Worm (Caenorhabditis elegans) whole organism, L4 larva: Measurements from ENCODE around the gene C25G6.4.

ENCODE experiments used
- T26A8.4 ChIP-seq: fragments of 200-800 bp; sonication (Bioruptor generic); IDR thresholded peaks from 2 replicates; pipeline ENCODE4 v1.3.6; 2022; ENCODE audit warnings: missing genetic modification characterization, missing compliant biosample characterization
- Y105C5A.15 ChIP-seq: fragments of 200-800 bp; sonication (Bioruptor generic); IDR thresholded peaks from 2 replicates; pipeline ENCODE4 v1.3.6; 2022; ENCODE audit warnings: missing genetic modification characterization, missing compliant biosample characterization
- Y75B8A.6 ChIP-seq: fragments of 200-800 bp; sonication (Bioruptor generic); IDR thresholded peaks from 2 replicates; pipeline ENCODE4 v1.3.6; 2022; ENCODE audit warnings: missing genetic modification reagents, missing genetic modification characterization, missing compliant biosample characterization
- ZK337.2 ChIP-seq: fragments of 200-800 bp; sonication (Bioruptor generic); IDR thresholded peaks from 2 replicates; pipeline ENCODE4 v1.3.6; 2022; ENCODE audit warnings: missing genetic modification reagents, missing genetic modification characterization, missing compliant biosample characterization
- aha-1 ChIP-seq: fragments of 150-350 bp; peaks from one replicate; lab custom pipeline; 2014; ENCODE audit warnings: missing biosample characterization, missing genetic modification characterization
- ceh-20 ChIP-seq: fragments of 200-800 bp; sonication (Bioruptor generic); IDR thresholded peaks from 2 replicates; pipeline ENCODE4 v1.3.6; 2022; ENCODE audit warnings: missing genetic modification reagents, missing genetic modification characterization, missing compliant biosample characterization
- daf-16 ChIP-seq, 3 experiments: sonication (generic microtip); optimal IDR thresholded peaks; 2 replicates each; lab custom pipeline; 2016 to 2017; ENCODE audit warnings: missing genetic modification characterization in 3 of 3, missing genetic modification reagents in 3 of 3, mild to moderate bottlenecking in 2 of 3, missing compliant biosample characterization in 2 of 3, missing biosample characterization in 1 of 3, moderate library complexity in 1 of 3
- daf-8 ChIP-seq: fragments of 200-800 bp; sonication (Bioruptor generic); IDR thresholded peaks from 2 replicates; pipeline ENCODE4 v1.3.6; 2022; ENCODE audit warnings: missing genetic modification characterization, missing compliant biosample characterization
- dmd-6 ChIP-seq: fragments of 200-800 bp; sonication (Bioruptor generic); IDR thresholded peaks from 2 replicates; pipeline ENCODE4 v1.3.6; 2022; ENCODE audit warnings: missing genetic modification reagents, missing genetic modification characterization, missing compliant biosample characterization
- dpl-1 ChIP-seq: fragments of 150-350 bp; optimal IDR thresholded peaks from 2 replicates; lab custom pipeline; 2014; ENCODE audit warnings: missing biosample characterization, missing genetic modification reagents, missing genetic modification characterization
- dve-1 ChIP-seq: sonication (generic microtip); optimal IDR thresholded peaks from 2 replicates; lab custom pipeline; 2017; ENCODE audit warnings: antibody characterized with exemption, mild to moderate bottlenecking, missing genetic modification characterization, missing compliant biosample characterization; ENCODE audit not compliant: insufficient read depth
- fos-1 ChIP-seq: fragments of 150-350 bp; optimal IDR thresholded peaks from 2 replicates; lab custom pipeline; 2014; ENCODE audit warnings: missing biosample characterization, missing genetic modification characterization
- gei-8 ChIP-seq: fragments of 200-800 bp; sonication (Bioruptor generic); optimal IDR thresholded peaks from 2 replicates; lab custom pipeline; 2018; ENCODE audit warnings: mild to moderate bottlenecking, missing genetic modification characterization, missing compliant biosample characterization
- hlh-11 ChIP-seq: fragments of 200-800 bp; sonication (Bioruptor generic); optimal IDR thresholded peaks from 2 replicates; lab custom pipeline; 2018; ENCODE audit warnings: mild to moderate bottlenecking, missing genetic modification characterization, missing compliant biosample characterization
- hlh-30 ChIP-seq: sonication (generic microtip); optimal IDR thresholded peaks from 2 replicates; lab custom pipeline; 2017; ENCODE audit warnings: antibody characterized with exemption, mild to moderate bottlenecking, missing genetic modification characterization, missing compliant biosample characterization; ENCODE audit not compliant: insufficient read depth
- lim-7 ChIP-seq: fragments of 200-800 bp; sonication (Bioruptor generic); IDR thresholded peaks from 2 replicates; pipeline ENCODE4 v1.3.6; 2022; ENCODE audit warnings: missing genetic modification characterization, missing compliant biosample characterization
- lin-39 ChIP-seq: fragments of 150-350 bp; optimal IDR thresholded peaks from 2 replicates; lab custom pipeline; 2014; ENCODE audit warnings: missing biosample characterization, missing genetic modification reagents, missing genetic modification characterization
- lsy-2 ChIP-seq, 2 experiments: fragments of 150-350 bp in 1 of 2; sonication (generic microtip) in 1 of 2; optimal IDR thresholded peaks; 2 replicates each; lab custom pipeline; 2014 to 2017; ENCODE audit warnings: missing biosample characterization in 2 of 2, missing genetic modification characterization in 2 of 2
- mdt-29 ChIP-seq: fragments of 200-800 bp; sonication (Bioruptor generic); IDR thresholded peaks from 2 replicates; pipeline ENCODE4 v1.3.6; 2022; ENCODE audit warnings: missing genetic modification reagents, missing genetic modification characterization, missing compliant biosample characterization
- mep-1 ChIP-seq: fragments of 150-350 bp; sonication (generic microtip); optimal IDR thresholded peaks from 3 replicates; lab custom pipeline; 2014; ENCODE audit warnings: missing biosample characterization, missing genetic modification characterization
- mxl-2 ChIP-seq: fragments of 200-800 bp; sonication (Bioruptor generic); conservative IDR thresholded peaks from 2 replicates; pipeline ENCODE4 v1.3.6; 2022; ENCODE audit warnings: missing genetic modification reagents, missing genetic modification characterization, missing compliant biosample characterization
- nhr-10 ChIP-seq: fragments of 150-350 bp; optimal IDR thresholded peaks from 2 replicates; lab custom pipeline; 2014; ENCODE audit warnings: missing biosample characterization, missing genetic modification characterization
- nhr-11 ChIP-seq: fragments of 150-350 bp; optimal IDR thresholded peaks from 2 replicates; lab custom pipeline; 2014; ENCODE audit warnings: missing biosample characterization, missing genetic modification characterization
- nhr-111 ChIP-seq: fragments of 200-800 bp; sonication (Bioruptor generic); optimal IDR thresholded peaks from 2 replicates; lab custom pipeline; 2018; ENCODE audit warnings: mild to moderate bottlenecking, missing genetic modification characterization, missing compliant biosample characterization
- nhr-41 ChIP-seq: fragments of 200-800 bp; sonication (Bioruptor generic); IDR thresholded peaks from 2 replicates; pipeline ENCODE4 v1.3.6; 2022; ENCODE audit warnings: missing genetic modification reagents, missing genetic modification characterization, missing compliant biosample characterization
- nhr-48 ChIP-seq: sonication (generic microtip); optimal IDR thresholded peaks from 2 replicates; lab custom pipeline; 2016; ENCODE audit warnings: mild to moderate bottlenecking, missing genetic modification characterization, missing compliant biosample characterization
- nhr-6 ChIP-seq: fragments of 150-350 bp; optimal IDR thresholded peaks from 2 replicates; lab custom pipeline; 2014; ENCODE audit warnings: missing biosample characterization, missing genetic modification characterization
- nhr-77 ChIP-seq: fragments of 150-350 bp; optimal IDR thresholded peaks from 2 replicates; lab custom pipeline; 2014; ENCODE audit warnings: missing biosample characterization, missing genetic modification characterization
- pha-4 ChIP-seq, 2 experiments: fragments of 150-350 bp in 1 of 2; fragments of 200-800 bp in 1 of 2; sonication (Bioruptor generic) in 1 of 2; IDR thresholded peaks in 1 of 2; optimal IDR thresholded peaks in 1 of 2; 2 replicates each; pipeline versions ENCODE4 v1.3.6 to Lab custom; 2014 to 2022; ENCODE audit warnings: missing genetic modification characterization in 2 of 2, missing genetic modification reagents in 2 of 2, missing biosample characterization in 1 of 2, missing compliant biosample characterization in 1 of 2
- php-3 ChIP-seq: fragments of 200-800 bp; sonication (Bioruptor generic); IDR thresholded peaks from 2 replicates; pipeline ENCODE4 v1.3.6; 2022; ENCODE audit warnings: missing genetic modification reagents, missing genetic modification characterization, missing compliant biosample characterization
- pqm-1 ChIP-seq: sonication (generic microtip); optimal IDR thresholded peaks from 2 replicates; lab custom pipeline; 2017; ENCODE audit warnings: missing biosample characterization, missing genetic modification characterization
- skn-1 ChIP-seq: fragments of 150-350 bp; optimal IDR thresholded peaks from 2 replicates; lab custom pipeline; 2014; ENCODE audit warnings: missing biosample characterization, missing genetic modification characterization
- spr-1 ChIP-seq: sonication (generic microtip); optimal IDR thresholded peaks from 2 replicates; lab custom pipeline; 2016; ENCODE audit warnings: mild to moderate bottlenecking, missing genetic modification characterization, missing compliant biosample characterization
- tra-1 ChIP-seq: fragments of 200-800 bp; sonication (Bioruptor generic); IDR thresholded peaks from 2 replicates; pipeline ENCODE4 v1.3.6; 2022; ENCODE audit warnings: missing genetic modification reagents, missing genetic modification characterization, missing compliant biosample characterization
- unc-39 ChIP-seq: sonication (generic microtip); optimal IDR thresholded peaks from 2 replicates; lab custom pipeline; 2017; ENCODE audit warnings: missing biosample characterization, missing genetic modification characterization
- unc-62 ChIP-seq, 3 experiments: fragments of 150-350 bp in 1 of 3; sonication (generic microtip); optimal IDR thresholded peaks in 2 of 3; peaks in 1 of 3; 1 replicate in 1 of 3; 2 replicates in 2 of 3; lab custom pipeline; 2014 to 2017; ENCODE audit warnings: missing biosample characterization in 3 of 3, missing genetic modification characterization in 3 of 3, missing genetic modification reagents in 3 of 3, missing genotype in 1 of 3
- vab-7 ChIP-seq: fragments of 200-800 bp; sonication (Bioruptor generic); IDR thresholded peaks from 2 replicates; pipeline ENCODE4 v1.3.6; 2022; ENCODE audit warnings: missing genetic modification reagents, missing genetic modification characterization, missing compliant biosample characterization

The C25G6.4 gene

DNA sequence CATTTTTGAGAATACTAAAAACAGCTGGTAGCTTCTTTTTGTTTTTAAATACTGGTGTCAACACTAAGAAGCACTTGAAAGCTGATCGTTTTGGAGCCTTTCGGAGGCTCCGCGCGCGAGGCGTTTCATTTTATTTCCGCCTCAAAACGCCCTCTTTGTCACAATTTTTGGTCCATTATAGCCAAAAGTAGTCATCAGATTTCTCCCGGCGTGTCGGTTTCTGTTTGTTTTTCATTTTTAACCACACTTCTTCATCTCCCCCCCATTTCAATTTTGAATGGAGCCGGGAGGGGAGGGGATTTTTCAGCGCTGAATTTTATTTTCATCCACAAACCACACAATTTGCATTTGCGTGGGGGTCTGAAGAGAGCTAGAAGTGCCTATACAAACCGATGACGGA lies at the start of gene C25G6.4:
TSS of gene C25G6.4 (minus strand) at position 101 of the 400 bp plus-strand sequence.
- TF ChIP-seq lsy-2 (tag; optimal IDR thresholded peaks at IDR 0.05; lab: Kevin White, UChicago) (no peak), daf-8 (GFP tag; lab: Robert Waterston, UW) (no peak)

- no peak for TF ChIP-seq hlh-30 (tag; lab: Kevin White, UChicago)
- peak in 1 of 2 experiments; percentile 94 for TF ChIP-seq unc-62 (GFP tag; optimal IDR thresholded peaks at IDR 0.05 in 1 of 2; lab: Kevin White, UChicago)
- no peak for TF ChIP-seq unc-62 (tag; optimal IDR thresholded peaks at IDR 0.05; lab: Kevin White, UChicago)
Observed at ce11 chrX:1295713-1296112, 46.1 kb upstream of the C25G6.4 start.

DNA sequence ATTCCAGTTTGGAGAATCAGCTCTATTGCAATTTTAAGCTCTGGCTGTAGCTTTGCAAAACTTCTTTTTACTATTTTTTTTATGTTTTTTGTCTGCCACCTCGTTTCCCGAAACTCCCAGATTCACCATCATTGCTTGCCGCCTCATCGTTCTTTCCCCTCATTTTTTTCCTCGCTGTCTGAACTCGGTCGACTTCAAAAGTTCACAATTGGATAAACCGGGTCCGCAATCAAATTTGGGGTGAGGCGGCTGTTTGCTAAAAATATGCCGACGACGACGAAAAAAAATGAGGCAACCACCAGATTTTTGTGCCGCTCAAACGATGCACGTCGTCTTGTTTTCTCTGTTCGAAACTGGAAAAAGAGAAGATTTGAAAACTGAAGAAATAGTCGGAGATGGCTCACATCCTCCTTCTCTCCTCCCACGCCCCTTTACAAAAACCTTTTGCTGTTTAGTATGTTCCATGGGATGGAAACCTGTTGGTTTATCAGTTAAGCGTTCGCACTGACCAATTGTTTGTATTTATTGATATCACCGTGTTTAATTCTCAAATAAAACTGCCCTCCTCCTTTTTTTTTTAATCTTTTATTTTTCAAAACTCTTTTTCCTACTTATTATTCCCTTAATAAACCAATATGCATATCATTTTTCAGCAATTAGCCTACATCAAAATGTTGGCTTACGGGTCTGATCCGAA lies 45.1 kb upstream of the C25G6.4 start, which contains the start of gene dop-4:
TSS of gene dop-4 (plus strand) at position 647 of the 697 bp plus-strand sequence.
- TF ChIP-seq unc-39 (tag; lab: Kevin White, UChicago) (no peak), aha-1 (tag; lab: Kevin White, UChicago) (peak; percentile 50)

DNA sequence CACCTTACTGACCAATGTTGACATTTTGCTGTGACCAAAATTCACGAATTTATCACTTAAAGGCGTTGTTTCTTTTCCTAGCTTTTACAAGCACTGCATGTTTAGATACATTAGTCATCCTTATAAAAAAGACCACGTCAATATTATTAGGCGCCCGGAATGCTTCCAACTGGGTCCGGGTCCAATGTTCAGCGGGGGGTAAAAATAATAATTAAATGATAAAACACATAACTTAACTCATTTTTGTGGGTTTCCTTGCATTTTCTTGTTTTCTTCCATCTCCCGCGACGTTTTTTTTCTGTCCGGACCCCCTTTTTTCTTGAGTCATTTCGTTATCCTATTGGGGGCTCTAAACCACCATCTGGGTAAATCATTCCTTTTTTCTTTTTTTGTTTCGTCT lies 43.8 kb upstream of the C25G6.4 start:
- TF ChIP-seq aha-1 (tag; lab: Kevin White, UChicago) (peak; percentile 91), skn-1 (tag; lab: Kevin White, UChicago) (no peak)

ce11 chrX:1292894-1293293 lies 43.3 kb upstream of the C25G6.4 start:
- TF ChIP-seq unc-62 (GFP tag; optimal IDR thresholded peaks at IDR 0.05 in 1 of 2; lab: Kevin White, UChicago): peak in 1 of 2 experiments; percentile 80
- TF ChIP-seq unc-62 (tag; optimal IDR thresholded peaks at IDR 0.05; lab: Kevin White, UChicago): no peak
- no peak for TF ChIP-seq gei-8 (GFP tag; lab: Kevin White, UChicago)
- TF ChIP-seq T26A8.4 (GFP tag; lab: Robert Waterston, UW): no peak
- TF ChIP-seq fos-1 (tag; lab: Kevin White, UChicago): no peak

- TF ChIP-seq lin-39 (tag; lab: Kevin White, UChicago) (no peak), php-3 (GFP tag; lab: Robert Waterston, UW) (peak; percentile 96), dpl-1 (no peak), hlh-30 (tag; lab: Kevin White, UChicago) (peak; percentile 71), dve-1 (tag; lab: Kevin White, UChicago) (peak; percentile 90), pha-4 (GFP tag; IDR thresholded peaks at IDR 0.05; lab: Robert Waterston, UW) (no peak), pha-4 (tag; optimal IDR thresholded peaks at IDR 0.05; lab: Kevin White, UChicago) (no peak), lim-7 (GFP tag; lab: Robert Waterston, UW) (no peak), tra-1 (GFP tag; lab: Robert Waterston, UW) (peak; percentile 81), spr-1 (no peak), T26A8.4 (GFP tag; lab: Robert Waterston, UW) (no peak), pqm-1 (peak; percentile 99), nhr-41 (GFP tag; lab: Robert Waterston, UW) (peak; percentile 82), nhr-77 (tag; lab: Kevin White, UChicago) (peak; percentile 79), Y75B8A.6 (GFP tag; lab: Robert Waterston, UW) (no peak), mxl-2 (GFP tag; lab: Robert Waterston, UW) (no peak), lsy-2 (tag; optimal IDR thresholded peaks at IDR 0.05; lab: Kevin White, UChicago) (no peak), mdt-29 (GFP tag; lab: Robert Waterston, UW) (peak; percentile 71), nhr-48 (tag; lab: Kevin White, UChicago) (peak; percentile 83), ceh-20 (no peak), daf-16 (GFP tag; optimal IDR thresholded peaks at IDR 0.05; lab: Kevin White, UChicago) (peak in 1 of 2 experiments; percentile 35), daf-16 (tag; optimal IDR thresholded peaks at IDR 0.05; lab: Kevin White, UChicago) (peak; percentile 87), nhr-111 (GFP tag; lab: Kevin White, UChicago) (no peak), nhr-6 (tag; lab: Kevin White, UChicago) (peak; percentile 48), hlh-11 (tag; lab: Kevin White, UChicago) (peak; percentile 97), mep-1 (peak; percentile 57), Y105C5A.15 (GFP tag; lab: Robert Waterston, UW) (0 out of 2 replicates have a peak, but pooled peaks have one; percentile 31), nhr-11 (tag; lab: Kevin White, UChicago) (no peak), vab-7 (no peak), nhr-10 (tag; lab: Kevin White, UChicago) (peak; percentile 49), ZK337.2 (no peak), daf-8 (GFP tag; lab: Robert Waterston, UW) (no peak), dmd-6 (GFP tag; lab: Robert Waterston, UW) (peak; percentile 95)
Observed at ce11 chrX:1272539-1272938, 22.9 kb upstream of the C25G6.4 start, which contains the start of gene C52B11.5. C52B11.5 (plus strand) TSS chrX:1272788.
